Worm (Caenorhabditis elegans): Measurements from ENCODE around the gene ttr-17.

The ttr-17 gene

DNA sequence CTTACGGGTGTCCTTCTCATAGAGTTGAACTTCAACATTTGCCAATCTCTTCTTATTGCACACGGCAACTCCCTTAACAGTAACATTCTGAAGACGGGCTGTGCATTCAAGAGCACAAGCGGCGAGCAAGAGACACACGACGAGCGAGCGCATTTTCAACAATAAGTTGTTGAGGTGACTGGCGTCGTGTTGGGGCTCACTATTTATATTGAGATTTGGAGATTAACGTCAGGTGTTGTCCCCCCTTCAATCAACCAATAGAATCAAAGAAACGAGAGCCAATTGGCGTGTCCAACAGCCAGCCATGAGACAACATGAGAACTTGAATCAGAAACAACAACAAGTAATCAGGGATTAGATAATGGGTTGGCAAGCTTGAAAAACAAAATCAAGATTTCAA lies 2.9 kb downstream of the ttr-17 start, which contains the start of gene ttr-16:
TSS of gene ttr-16 (minus strand) at position 176 of the 400 bp plus-strand sequence.
- TF ChIP-seq K02D7.2 (tag; optimal IDR thresholded peaks at IDR 0.05) (no peak), ceh-14 (tag; optimal IDR thresholded peaks at IDR 0.05) (no peak), hlh-15 (tag; optimal IDR thresholded peaks at IDR 0.05) (no peak), ref-2 (tag; optimal IDR thresholded peaks at IDR 0.05) (no peak), ceh-9 (tag; optimal IDR thresholded peaks at IDR 0.05) (no peak), ceh-19 (GFP tag; optimal IDR thresholded peaks at IDR 0.05) (no peak), unc-86 (tag; optimal IDR thresholded peaks at IDR 0.05) (no peak), ceh-18 (tag; optimal IDR thresholded peaks at IDR 0.05) (peak; percentile 30), nfya-1 (tag; optimal IDR thresholded peaks at IDR 0.05) (peak; percentile 77), unc-55 (GFP tag; optimal IDR thresholded peaks at IDR 0.05) (peak; percentile 88)

DNA sequence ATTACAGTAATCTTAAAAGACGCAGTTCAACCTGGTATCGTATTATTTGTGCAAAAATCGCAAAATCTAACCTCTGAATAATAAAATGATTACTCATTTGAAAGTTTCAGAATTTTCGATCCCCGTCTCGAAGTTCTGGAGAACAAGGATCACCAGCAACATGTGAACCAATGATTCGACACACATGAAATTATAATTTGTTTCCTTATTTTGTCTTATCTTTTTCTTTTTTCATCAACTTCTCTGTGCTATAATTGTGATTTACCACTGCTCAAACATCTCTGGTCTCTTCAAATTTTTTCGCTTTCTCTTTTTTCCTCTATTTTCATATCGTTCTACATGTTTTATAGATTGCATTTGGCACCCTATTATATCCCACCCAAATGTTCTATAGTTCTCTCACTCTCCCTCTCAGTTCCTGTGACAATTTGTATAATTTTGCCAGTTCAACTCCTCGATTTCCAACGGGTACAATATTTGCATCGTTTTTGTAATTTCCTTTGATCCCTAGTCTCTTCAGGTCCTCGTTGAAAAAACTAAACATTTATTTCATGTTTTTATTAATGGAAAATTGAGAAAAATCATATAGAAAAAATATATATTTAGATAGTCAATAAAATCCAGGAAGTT lies 3.7 kb downstream of the ttr-17 start:
- TF ChIP-seq lin-11 (tag; optimal IDR thresholded peaks at IDR 0.05) (no peak), ttx-3 (tag; optimal IDR thresholded peaks at IDR 0.05) (no peak), nhr-11 (tag; optimal IDR thresholded peaks at IDR 0.05) (no peak), hlh-6 (tag; optimal IDR thresholded peaks at IDR 0.05) (no peak), ama-1 (optimal IDR thresholded peaks at IDR 0.05) (no peak), zip-5 (tag; optimal IDR thresholded peaks at IDR 0.05) (no peak), ceh-30 (tag; optimal IDR thresholded peaks at IDR 0.05) (no peak), pros-1 (tag; optimal IDR thresholded peaks at IDR 0.05) (no peak), unc-3 (GFP tag; conservative IDR thresholded peaks at IDR 0.05) (no peak), unc-3 (tag; optimal IDR thresholded peaks at IDR 0.05) (no peak), syd-9 (tag; optimal IDR thresholded peaks at IDR 0.05) (no peak), hlh-13 (GFP tag; optimal IDR thresholded peaks at IDR 0.05) (no peak), che-1 (tag; optimal IDR thresholded peaks at IDR 0.05) (no peak)

DNA sequence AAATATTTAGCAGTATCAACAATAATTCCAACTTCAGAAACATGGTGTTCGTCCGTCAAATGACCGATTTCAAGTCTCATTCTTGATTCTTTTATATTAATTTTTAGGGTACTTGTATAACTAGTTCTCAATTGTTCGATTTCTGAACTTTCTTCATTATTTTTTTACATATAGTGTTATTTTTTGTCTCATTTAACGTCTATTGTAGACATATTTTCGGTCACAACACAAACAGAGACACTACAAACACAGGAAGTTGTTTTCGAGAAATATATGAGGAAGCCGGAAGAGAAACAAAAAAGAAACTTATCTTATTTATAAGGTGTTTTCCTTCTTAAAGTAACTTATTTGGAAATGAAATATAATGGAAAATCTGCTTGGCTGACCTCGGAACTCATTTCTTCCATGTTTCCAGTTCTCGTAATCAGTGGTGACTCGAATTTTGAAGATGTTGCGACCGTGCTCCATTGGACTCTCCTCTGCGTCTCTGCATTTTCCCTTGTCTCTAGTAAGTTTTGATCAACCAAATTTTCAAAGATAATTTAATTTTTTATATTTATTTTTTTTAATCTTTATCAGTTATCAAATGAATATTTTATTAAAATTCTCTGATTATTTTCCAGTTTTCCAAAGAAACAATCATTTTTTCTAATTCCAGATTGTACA lies 13.0 kb downstream of the ttr-17 start, which contains the start of the genes F36H1.12 and lin-3:
TSS of gene F36H1.12 (minus strand) at position 51 of the 666 bp plus-strand sequence.
TSS of gene lin-3 (plus strand) at position 657 of the 666 bp plus-strand sequence.
- TF ChIP-seq rnt-1 (tag; optimal IDR thresholded peaks at IDR 0.05) (no peak), sdc-2 (tag; optimal IDR thresholded peaks at IDR 0.05) (no peak), pha-2 (tag; optimal IDR thresholded peaks at IDR 0.05) (no peak), mec-3 (tag; optimal IDR thresholded peaks at IDR 0.05; ENCODE audit: borderline replicate concordance) (no peak), unc-42 (tag; optimal IDR thresholded peaks at IDR 0.05) (no peak), ceh-31 (tag; optimal IDR thresholded peaks at IDR 0.05) (no peak), pax-1 (tag; optimal IDR thresholded peaks at IDR 0.05) (no peak), ama-1 (optimal IDR thresholded peaks at IDR 0.05) (no peak), pag-3 (tag; optimal IDR thresholded peaks at IDR 0.05; ENCODE audit: borderline replicate concordance) (no peak), hlh-6 (tag; optimal IDR thresholded peaks at IDR 0.05) (no peak), ztf-16 (tag; optimal IDR thresholded peaks at IDR 0.05) (no peak), nhr-11 (tag; optimal IDR thresholded peaks at IDR 0.05) (no peak), odd-2 (tag; optimal IDR thresholded peaks at IDR 0.05) (no peak), ets-4 (tag; optimal IDR thresholded peaks at IDR 0.05) (no peak), zip-5 (tag; optimal IDR thresholded peaks at IDR 0.05) (no peak), hlh-15 (tag; optimal IDR thresholded peaks at IDR 0.05) (no peak), C08G9.2 (tag; optimal IDR thresholded peaks at IDR 0.05) (no peak), lin-11 (tag; optimal IDR thresholded peaks at IDR 0.05) (no peak), pat-9 (tag; optimal IDR thresholded peaks at IDR 0.05) (no peak), ceh-19 (GFP tag; optimal IDR thresholded peaks at IDR 0.05) (no peak)

DNA sequence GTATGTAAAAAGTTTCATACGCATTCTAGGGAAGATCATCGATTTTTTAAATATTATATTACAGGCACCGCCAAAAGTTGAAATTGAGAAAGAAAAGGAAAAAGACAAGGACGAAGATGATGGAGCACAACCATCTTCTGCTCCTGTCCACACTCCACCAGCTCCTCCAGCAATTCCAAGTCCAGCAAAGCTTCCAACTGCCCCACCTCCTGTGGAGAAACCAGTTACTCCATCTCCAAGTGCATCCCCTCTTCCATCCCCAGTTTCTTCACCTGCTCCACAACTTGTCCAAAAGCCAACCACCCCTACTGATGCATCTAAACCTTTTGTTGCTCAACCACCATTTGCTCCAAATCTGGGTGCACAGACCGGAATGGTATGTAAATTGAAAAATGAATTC lies 14.9 kb downstream of the ttr-17 start:
- no peak for TF ChIP-seq sox-2 (GFP tag; IDR thresholded peaks at IDR 0.05)
- no peak for TF ChIP-seq Y22D7AL.16 (tag; optimal IDR thresholded peaks at IDR 0.05)
- TF ChIP-seq K09A11.1 (tag; optimal IDR thresholded peaks at IDR 0.05; ENCODE audit: insufficient read depth): no peak
- no peak for TF ChIP-seq hlh-30 (tag; optimal IDR thresholded peaks at IDR 0.05; ENCODE audit: insufficient read depth)
- TF ChIP-seq T23F11.4 (GFP tag; optimal IDR thresholded peaks at IDR 0.05): no peak
- no peak for TF ChIP-seq pqm-1 (tag; optimal IDR thresholded peaks at IDR 0.05)
- TF ChIP-seq F13H6.1 (tag; optimal IDR thresholded peaks at IDR 0.05): no peak
- TF ChIP-seq odd-2 (tag; optimal IDR thresholded peaks at IDR 0.05): no peak
- TF ChIP-seq ceh-34 (tag; optimal IDR thresholded peaks at IDR 0.05): no peak
- TF ChIP-seq ama-1 (optimal IDR thresholded peaks at IDR 0.05): no peak
- no peak for TF ChIP-seq zip-5 (tag; optimal IDR thresholded peaks at IDR 0.05)
- TF ChIP-seq C08G9.2 (tag; optimal IDR thresholded peaks at IDR 0.05): no peak

Data from whole organism, late embryonic.